Worm (Caenorhabditis elegans) whole organism, L4 larva: ENCODE results near the gene ZK930.6.

ENCODE experiments used
- D1046.2 ChIP-seq: fragments of 200-800 bp; sonication (Bioruptor generic); IDR thresholded peaks from 2 replicates; pipeline ENCODE4 v1.3.6; 2022; ENCODE audit warnings: missing genetic modification characterization, missing compliant biosample characterization
- F44E2.7 ChIP-seq: fragments of 200-800 bp; sonication (Bioruptor generic); IDR thresholded peaks from 2 replicates; pipeline ENCODE4 v2.1.2; 2022; ENCODE audit warnings: missing genetic modification characterization, missing compliant biosample characterization
- F49E8.2 ChIP-seq: sonication (generic microtip); optimal IDR thresholded peaks from 2 replicates; lab custom pipeline; 2016; ENCODE audit warnings: missing compliant biosample characterization, mild to moderate bottlenecking, missing genetic modification characterization, borderline replicate concordance
- Y105C5A.15 ChIP-seq: fragments of 200-800 bp; sonication (Bioruptor generic); IDR thresholded peaks from 2 replicates; pipeline ENCODE4 v1.3.6; 2022; ENCODE audit warnings: missing genetic modification characterization, missing compliant biosample characterization
- Y48G9A.11 ChIP-seq: fragments of 200-800 bp; sonication (Bioruptor generic); IDR thresholded peaks from 2 replicates; pipeline ENCODE4 v1.3.6; 2022; ENCODE audit warnings: missing genetic modification reagents, missing genetic modification characterization, missing compliant biosample characterization
- Y5F2A.4 ChIP-seq: fragments of 200-800 bp; sonication (Bioruptor generic); optimal IDR thresholded peaks from 2 replicates; lab custom pipeline; 2018; ENCODE audit warnings: mild to moderate bottlenecking, missing genetic modification characterization, missing compliant biosample characterization
- aha-1 ChIP-seq: fragments of 150-350 bp; peaks from one replicate; lab custom pipeline; 2014; ENCODE audit warnings: missing biosample characterization, missing genetic modification characterization
- aly-2 ChIP-seq: sonication (generic microtip); optimal IDR thresholded peaks from 2 replicates; lab custom pipeline; 2018; ENCODE audit warnings: missing biosample characterization, missing genetic modification characterization
- ama-1 ChIP-seq: fragments of 150-350 bp; optimal IDR thresholded peaks from 2 replicates; lab custom pipeline; 2014; ENCODE audit warnings: inconsistent platforms, mixed read lengths
- arid-1 ChIP-seq: fragments of 200-800 bp; sonication (Bioruptor generic); conservative IDR thresholded peaks from 2 replicates; pipeline ENCODE4 v1.3.6; 2022; ENCODE audit warnings: missing genetic modification reagents, missing genetic modification characterization, missing compliant biosample characterization
- ceh-28 ChIP-seq: fragments of 150-350 bp; optimal IDR thresholded peaks from 2 replicates; lab custom pipeline; 2014; ENCODE audit warnings: missing biosample characterization, missing genetic modification reagents, missing genetic modification characterization
- daf-16 ChIP-seq, 3 experiments: sonication (generic microtip); optimal IDR thresholded peaks; 2 replicates each; lab custom pipeline; 2016 to 2017; ENCODE audit warnings: missing genetic modification characterization in 3 of 3, missing genetic modification reagents in 3 of 3, mild to moderate bottlenecking in 2 of 3, missing compliant biosample characterization in 2 of 3, missing biosample characterization in 1 of 3, moderate library complexity in 1 of 3
- dpl-1 ChIP-seq: fragments of 150-350 bp; optimal IDR thresholded peaks from 2 replicates; lab custom pipeline; 2014; ENCODE audit warnings: missing biosample characterization, missing genetic modification reagents, missing genetic modification characterization
- fos-1 ChIP-seq: fragments of 150-350 bp; optimal IDR thresholded peaks from 2 replicates; lab custom pipeline; 2014; ENCODE audit warnings: missing biosample characterization, missing genetic modification characterization
- lim-7 ChIP-seq: fragments of 200-800 bp; sonication (Bioruptor generic); IDR thresholded peaks from 2 replicates; pipeline ENCODE4 v1.3.6; 2022; ENCODE audit warnings: missing genetic modification characterization, missing compliant biosample characterization
- lin-13 ChIP-seq: fragments of 150-350 bp; optimal IDR thresholded peaks from 2 replicates; lab custom pipeline; 2014; ENCODE audit warnings: missing biosample characterization, missing genetic modification reagents, missing genetic modification characterization
- lin-38 ChIP-seq: fragments of 200-800 bp; sonication (Bioruptor generic); IDR thresholded peaks from 2 replicates; pipeline ENCODE4 v1.3.6; 2022; ENCODE audit warnings: missing genetic modification reagents, missing genetic modification characterization, missing compliant biosample characterization
- lsy-2 ChIP-seq, 2 experiments: fragments of 150-350 bp in 1 of 2; sonication (generic microtip) in 1 of 2; optimal IDR thresholded peaks; 2 replicates each; lab custom pipeline; 2014 to 2017; ENCODE audit warnings: missing biosample characterization in 2 of 2, missing genetic modification characterization in 2 of 2
- madf-5 ChIP-seq, 2 experiments: fragments of 200-800 bp; sonication (Bioruptor generic); IDR thresholded peaks; 2 replicates each; pipeline ENCODE4 v1.3.6; 2022; ENCODE audit warnings: missing compliant biosample characterization in 2 of 2, missing genetic modification characterization in 2 of 2
- mdt-29 ChIP-seq: fragments of 200-800 bp; sonication (Bioruptor generic); IDR thresholded peaks from 2 replicates; pipeline ENCODE4 v1.3.6; 2022; ENCODE audit warnings: missing genetic modification reagents, missing genetic modification characterization, missing compliant biosample characterization
- mep-1 ChIP-seq: fragments of 150-350 bp; sonication (generic microtip); optimal IDR thresholded peaks from 3 replicates; lab custom pipeline; 2014; ENCODE audit warnings: missing biosample characterization, missing genetic modification characterization
- mes-2 ChIP-seq: sonication (generic microtip); optimal IDR thresholded peaks from 2 replicates; lab custom pipeline; 2016; ENCODE audit warnings: missing genotype, mild to moderate bottlenecking, missing genetic modification characterization, missing compliant biosample characterization; ENCODE audit not compliant: poor library complexity, severe bottlenecking
- mxl-2 ChIP-seq: fragments of 200-800 bp; sonication (Bioruptor generic); conservative IDR thresholded peaks from 2 replicates; pipeline ENCODE4 v1.3.6; 2022; ENCODE audit warnings: missing genetic modification reagents, missing genetic modification characterization, missing compliant biosample characterization
- nhr-11 ChIP-seq: fragments of 150-350 bp; optimal IDR thresholded peaks from 2 replicates; lab custom pipeline; 2014; ENCODE audit warnings: missing biosample characterization, missing genetic modification characterization
- nhr-41 ChIP-seq: fragments of 200-800 bp; sonication (Bioruptor generic); IDR thresholded peaks from 2 replicates; pipeline ENCODE4 v1.3.6; 2022; ENCODE audit warnings: missing genetic modification reagents, missing genetic modification characterization, missing compliant biosample characterization
- nhr-42 ChIP-seq: fragments of 200-800 bp; sonication (Bioruptor generic); IDR thresholded peaks from 2 replicates; pipeline ENCODE4 v1.3.6; 2022; ENCODE audit warnings: missing genetic modification characterization, missing compliant biosample characterization
- nhr-48 ChIP-seq: sonication (generic microtip); optimal IDR thresholded peaks from 2 replicates; lab custom pipeline; 2016; ENCODE audit warnings: mild to moderate bottlenecking, missing genetic modification characterization, missing compliant biosample characterization
- nhr-6 ChIP-seq: fragments of 150-350 bp; optimal IDR thresholded peaks from 2 replicates; lab custom pipeline; 2014; ENCODE audit warnings: missing biosample characterization, missing genetic modification characterization
- pha-4 ChIP-seq, 2 experiments: fragments of 150-350 bp in 1 of 2; fragments of 200-800 bp in 1 of 2; sonication (Bioruptor generic) in 1 of 2; IDR thresholded peaks in 1 of 2; optimal IDR thresholded peaks in 1 of 2; 2 replicates each; pipeline versions ENCODE4 v1.3.6 to Lab custom; 2014 to 2022; ENCODE audit warnings: missing genetic modification characterization in 2 of 2, missing genetic modification reagents in 2 of 2, missing biosample characterization in 1 of 2, missing compliant biosample characterization in 1 of 2
- snpc-1.2 ChIP-seq: fragments of 200-800 bp; sonication (Bioruptor generic); IDR thresholded peaks from 2 replicates; pipeline ENCODE4 v1.3.6; 2022; ENCODE audit warnings: missing genetic modification reagents, missing genetic modification characterization, missing compliant biosample characterization
- snpc-4 ChIP-seq: fragments of 150-350 bp; optimal IDR thresholded peaks from 2 replicates; lab custom pipeline; 2014; ENCODE audit warnings: missing biosample characterization, missing genetic modification characterization
- spr-1 ChIP-seq: sonication (generic microtip); optimal IDR thresholded peaks from 2 replicates; lab custom pipeline; 2016; ENCODE audit warnings: mild to moderate bottlenecking, missing genetic modification characterization, missing compliant biosample characterization
- tra-1 ChIP-seq: fragments of 200-800 bp; sonication (Bioruptor generic); IDR thresholded peaks from 2 replicates; pipeline ENCODE4 v1.3.6; 2022; ENCODE audit warnings: missing genetic modification reagents, missing genetic modification characterization, missing compliant biosample characterization
- unc-130 ChIP-seq: sonication (generic microtip); optimal IDR thresholded peaks from 2 replicates; lab custom pipeline; 2016; ENCODE audit warnings: missing genetic modification reagents, missing genetic modification characterization, missing compliant biosample characterization
- unc-62 ChIP-seq, 3 experiments: fragments of 150-350 bp in 1 of 3; sonication (generic microtip); optimal IDR thresholded peaks in 2 of 3; peaks in 1 of 3; 1 replicate in 1 of 3; 2 replicates in 2 of 3; lab custom pipeline; 2014 to 2017; ENCODE audit warnings: missing biosample characterization in 3 of 3, missing genetic modification characterization in 3 of 3, missing genetic modification reagents in 3 of 3, missing genotype in 1 of 3
- zip-11 ChIP-seq: fragments of 200-800 bp; sonication (Bioruptor generic); IDR thresholded peaks from 2 replicates; pipeline ENCODE4 v1.3.6; 2022; ENCODE audit warnings: missing genetic modification characterization, missing compliant biosample characterization
- ztf-7 ChIP-seq: fragments of 150-350 bp; optimal IDR thresholded peaks from 2 replicates; lab custom pipeline; 2014; ENCODE audit warnings: missing biosample characterization, missing genetic modification characterization

Gene ZK930.6

DNA sequence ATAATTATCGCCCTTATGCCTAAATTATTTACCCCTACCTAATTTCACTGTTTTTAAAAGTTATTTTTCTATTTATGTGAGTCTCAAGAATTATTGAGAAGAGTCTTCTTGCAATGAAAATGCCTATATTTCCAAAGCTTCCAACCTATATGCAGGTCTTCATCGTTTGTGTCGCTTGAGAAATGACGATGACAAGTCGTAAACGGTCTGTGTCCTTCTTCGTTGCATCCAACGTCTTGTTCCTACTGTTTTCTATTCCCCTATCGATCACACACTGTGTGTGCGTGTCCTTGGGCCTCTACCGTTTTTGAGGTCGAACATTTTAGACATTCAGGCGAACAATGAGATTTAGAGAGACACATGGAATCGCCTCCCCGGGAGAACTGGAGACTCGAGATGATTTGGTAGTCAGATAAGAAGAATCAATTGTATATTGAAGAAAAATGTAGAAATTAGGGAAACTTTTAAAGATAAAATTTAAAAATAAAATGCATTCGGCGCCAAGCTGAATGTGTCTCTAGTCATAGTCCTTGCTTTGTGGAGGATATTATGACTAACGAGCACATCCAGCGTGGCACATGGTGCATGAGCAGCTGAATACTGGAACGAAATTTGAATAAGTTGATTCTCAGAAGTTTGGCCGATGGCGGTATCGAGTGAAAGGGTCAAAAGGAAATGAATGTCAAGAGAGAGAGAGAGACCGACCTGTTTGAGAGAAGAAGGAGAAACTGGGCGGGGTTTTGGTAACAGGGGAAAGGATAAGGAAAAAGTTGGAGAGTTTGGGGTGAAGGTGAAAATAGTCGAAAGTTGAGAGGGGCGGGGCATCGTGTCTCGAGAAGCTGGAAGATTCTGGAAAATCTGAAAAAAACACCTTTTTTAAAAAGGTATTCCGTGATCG is 3.0 kb upstream of the ZK930.6 start:
- TF ChIP-seq nhr-48 (tag; lab: Kevin White, UChicago) (peak; percentile 12), nhr-6 (no peak), daf-16 (GFP tag; optimal IDR thresholded peaks at IDR 0.05; lab: Kevin White, UChicago) (peak in 1 of 2 experiments; percentile 19), daf-16 (tag; optimal IDR thresholded peaks at IDR 0.05; lab: Kevin White, UChicago) (no peak), mes-2 (tag; lab: Kevin White, UChicago) (peak; percentile 32), aha-1 (peak; percentile 7), nhr-41 (GFP tag; lab: Robert Waterston, UW) (no peak), snpc-1.2 (GFP tag; lab: Robert Waterston, UW) (peak; percentile 7; the same call in 1 of the 2 replicates), D1046.2 (GFP tag; lab: Robert Waterston, UW) (peak; percentile 59; the same call in 1 of the 2 replicates), fos-1 (tag; lab: Kevin White, UChicago) (no peak), unc-62 (GFP tag; optimal IDR thresholded peaks at IDR 0.05 in 1 of 2; lab: Kevin White, UChicago) (peak in 1 of 2 experiments; percentile 60), unc-62 (tag; optimal IDR thresholded peaks at IDR 0.05; lab: Kevin White, UChicago) (no peak), F49E8.2 (tag; lab: Kevin White, UChicago) (peak; percentile 83), zip-11 (GFP tag; lab: Robert Waterston, UW) (0 out of 2 replicates have a peak, but pooled peaks have one; percentile 26), tra-1 (GFP tag; lab: Robert Waterston, UW) (0 out of 2 replicates have a peak, but pooled peaks have one; percentile 12), mxl-2 (GFP tag; lab: Robert Waterston, UW) (peak; percentile 21; the same call in 1 of the 2 replicates), dpl-1 (GFP tag; lab: Kevin White, UChicago) (no peak), snpc-4 (no peak), lin-13 (no peak), mep-1 (tag; lab: Kevin White, UChicago) (no peak), arid-1 (GFP tag; lab: Robert Waterston, UW) (peak; percentile 52; the same call in 1 of the 2 replicates), lim-7 (GFP tag; lab: Robert Waterston, UW) (0 out of 2 replicates have a peak, but pooled peaks have one; percentile 68), aly-2 (tag; lab: Kevin White, UChicago) (peak; percentile 98), lin-38 (GFP tag; lab: Robert Waterston, UW) (peak; percentile 75), nhr-42 (GFP tag; lab: Robert Waterston, UW) (no peak), Y105C5A.15 (peak; percentile 71; the same call in 1 of the 2 replicates), nhr-11 (no peak), madf-5 (GFP tag; IDR thresholded peaks at IDR 0.05; lab: Robert Waterston, UW) (peak in 1 of 2 experiments; percentile 70; a peak in 1 of 4 replicates), ztf-7 (tag; lab: Kevin White, UChicago) (no peak), pha-4 (GFP tag; IDR thresholded peaks at IDR 0.05; lab: Robert Waterston, UW) (peak; percentile 63; the same call in 1 of the 2 replicates), pha-4 (tag; optimal IDR thresholded peaks at IDR 0.05; lab: Kevin White, UChicago) (no peak), spr-1 (tag; lab: Kevin White, UChicago) (peak; percentile 35), F44E2.7 (GFP tag; lab: Robert Waterston, UW) (no peak), ama-1 (lab: Kevin White, UChicago) (peak; percentile 52), unc-130 (GFP tag; lab: Kevin White, UChicago) (peak; percentile 34), ceh-28 (tag; lab: Kevin White, UChicago) (no peak), mdt-29 (GFP tag; lab: Robert Waterston, UW) (peak; percentile 36; the same call in 1 of the 2 replicates), lsy-2 (tag; optimal IDR thresholded peaks at IDR 0.05; lab: Kevin White, UChicago) (peak; percentile 13 to 20), Y48G9A.11 (GFP tag; lab: Robert Waterston, UW) (peak; percentile 36; the same call in 1 of the 2 replicates), Y5F2A.4 (GFP tag; lab: Kevin White, UChicago) (peak; percentile 23)
- TF ChIP-seq, all 104 proteins: peak for 25
